Worm (Caenorhabditis elegans): Measurements from ENCODE around the gene Y105C5A.1274.
"Not testable (repeated sequence)": the region's sequence is repeated elsewhere in the genome, so short reads cannot be mapped to it uniquely, and the experiment has no call there.

Gene Y105C5A.1274

ce11 chrIV:15672994-15673393 lies 38.5 kb downstream of the Y105C5A.1274 start:
- no peak for TF ChIP-seq fkh-6 (tag; optimal IDR thresholded peaks at IDR 0.05)

- TF ChIP-seq pag-3 (tag; optimal IDR thresholded peaks at IDR 0.05; ENCODE audit: borderline replicate concordance); F13H6.1 (tag; optimal IDR thresholded peaks at IDR 0.05); ceh-19 (GFP tag; optimal IDR thresholded peaks at IDR 0.05): not testable (repeated sequence)
Observed at ce11 chrIV:15681445-15681844, 46.9 kb downstream of the Y105C5A.1274 start, which contains the start of gene Y105C5A.26. Gene Y105C5A.26 (minus strand): TSS chrIV:15681545.

ce11 chrIV:15684521-15684920 lies 50.0 kb downstream of the Y105C5A.1274 start:
- no peak for TF ChIP-seq zip-5 (tag; optimal IDR thresholded peaks at IDR 0.05)
- no peak for TF ChIP-seq nhr-11 (tag; optimal IDR thresholded peaks at IDR 0.05)
- no peak for TF ChIP-seq gmeb-2 (tag; optimal IDR thresholded peaks at IDR 0.05)
- TF ChIP-seq elt-2 (tag; optimal IDR thresholded peaks at IDR 0.05) = no peak

All from whole organism, late embryonic.